Worm (Caenorhabditis elegans): Measurements from ENCODE around the gene afmd-2.

DNA sequence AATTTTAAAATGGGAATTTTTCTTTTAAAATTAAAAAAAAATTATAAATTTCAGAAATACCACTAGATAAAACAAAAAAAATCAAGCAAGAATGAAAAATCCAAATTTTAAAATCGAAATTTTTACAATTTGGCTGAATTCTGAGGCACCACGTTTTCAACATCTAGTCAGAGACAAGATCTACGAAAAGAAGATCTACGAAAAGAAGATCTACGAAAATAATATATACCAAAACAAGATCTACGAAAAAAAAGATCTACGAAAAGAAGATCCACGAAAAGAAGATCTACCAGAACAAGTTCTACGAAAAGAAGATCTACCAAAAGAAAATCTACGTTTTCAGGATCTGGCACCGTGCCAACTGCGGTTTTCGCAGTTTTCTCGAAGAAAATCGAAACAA lies 22.0 kb upstream of the afmd-2 start:
- TF ChIP-seq attf-6 (GFP tag; IDR thresholded peaks at IDR 0.05) (no peak), snpc-3.4 (tag; optimal IDR thresholded peaks at IDR 0.05) (no peak), F57C9.4 (tag; optimal IDR thresholded peaks at IDR 0.05) (no peak), ztf-22 (GFP tag; optimal IDR thresholded peaks at IDR 0.05) (no peak), hmg-1.2 (GFP tag; IDR thresholded peaks at IDR 0.05) (no peak), snpc-4 (GFP tag; optimal IDR thresholded peaks at IDR 0.05) (no peak), snpc-4 (tag; optimal IDR thresholded peaks at IDR 0.05) (no peak)

Data from whole organism, young adult.